Fruit fly (Drosophila melanogaster): ENCODE data around the gene CG8478.
A peak's percentile ranks its signal among the peaks of the same experiment; 100 is the strongest.

The CG8478 gene

dm6 chr3R:9767620-9768592, 4.5 kb downstream of the CG8478 start, which contains the start of gene Naa80 (continued):
- TF ChIP-seq Fer2 (tag; optimal IDR thresholded peaks at IDR 0.05) = peak; percentile 8
- peak; percentile 35; the same call in 1 of the 2 replicates for TF ChIP-seq CG14441 (GFP tag; IDR thresholded peaks at IDR 0.05)
- peak; percentile 25 for TF ChIP-seq ash1 (GFP tag; optimal IDR thresholded peaks at IDR 0.05)
- peak; percentile 54 for TF ChIP-seq CG13287 (GFP tag; IDR thresholded peaks at IDR 0.05; ENCODE audit: partially characterized antibody)
- peak; percentile 7 for TF ChIP-seq CG7928 (GFP tag; optimal IDR thresholded peaks at IDR 0.05)
- peak; percentile 82 for TF ChIP-seq CG17912 (GFP tag; optimal IDR thresholded peaks at IDR 0.05)
- peak; percentile 11; the same call in 1 of the 2 replicates for TF ChIP-seq CG10321 (GFP tag; IDR thresholded peaks at IDR 0.05)
- TF ChIP-seq B-H1 (GFP tag; IDR thresholded peaks at IDR 0.05) = no peak
- no peak for TF ChIP-seq CG7745 (tag; optimal IDR thresholded peaks at IDR 0.05)
- TF ChIP-seq Vsx1 (GFP tag; optimal IDR thresholded peaks at IDR 0.05) = no peak
- TF ChIP-seq CG17802 (tag; optimal IDR thresholded peaks at IDR 0.05) = peak; percentile 33
- 0 out of 2 replicates have a peak, but pooled peaks have one; percentile 33 for TF ChIP-seq seq (GFP tag; IDR thresholded peaks at IDR 0.05)
- TF ChIP-seq gro (GFP tag; optimal IDR thresholded peaks at IDR 0.05) = peak; percentile 90
- peak; percentile 25 for TF ChIP-seq D19A (tag; optimal IDR thresholded peaks at IDR 0.05)
- peak; percentile 10 for TF ChIP-seq grn (GFP tag; optimal IDR thresholded peaks at IDR 0.05)
- peak; percentile 77 for TF ChIP-seq CG8944 (GFP tag; optimal IDR thresholded peaks at IDR 0.05)
- peak; percentile 38 for TF ChIP-seq da (GFP tag; optimal IDR thresholded peaks at IDR 0.05)
- no peak for TF ChIP-seq fd64A (GFP tag; optimal IDR thresholded peaks at IDR 0.05)
- no peak for TF ChIP-seq tap (tag; optimal IDR thresholded peaks at IDR 0.05)
- peak; percentile 81 for TF ChIP-seq hkb (optimal IDR thresholded peaks at IDR 0.05)
- peak; percentile 37; the same call in 1 of the 2 replicates for TF ChIP-seq hkb (GFP tag; IDR thresholded peaks at IDR 0.05)
- no peak for TF ChIP-seq Dfd (GFP tag; optimal IDR thresholded peaks at IDR 0.05)
- peak; percentile 83 for TF ChIP-seq CG15514 (GFP tag; optimal IDR thresholded peaks at IDR 0.05)
- peak; percentile 58 for TF ChIP-seq tup (GFP tag; optimal IDR thresholded peaks at IDR 0.05)
- peak; percentile 8 for TF ChIP-seq D19B (GFP tag; optimal IDR thresholded peaks at IDR 0.05)
- TF ChIP-seq tgo (GFP tag; IDR thresholded peaks at IDR 0.05) = peak; percentile 18; the same call in 1 of the 3 replicates
- peak; percentile 22 for TF ChIP-seq crc (GFP tag; optimal IDR thresholded peaks at IDR 0.05)
- TF ChIP-seq chinmo (GFP tag; IDR thresholded peaks at IDR 0.05; ENCODE audit: partially characterized antibody) = 0 out of 4 replicates have a peak, but pooled peaks have one; percentile 22
- peak; percentile 98 for TF ChIP-seq CG4617 (GFP tag; optimal IDR thresholded peaks at IDR 0.05; ENCODE audit: borderline replicate concordance)
- TF ChIP-seq cg (GFP tag; optimal IDR thresholded peaks at IDR 0.05) = peak; percentile 51
- no peak for TF ChIP-seq hbn (GFP tag; IDR thresholded peaks at IDR 0.05; ENCODE audit: partially characterized antibody)
- TF ChIP-seq Dek (tag; optimal IDR thresholded peaks at IDR 0.05) = peak; percentile 34
- TF ChIP-seq HHEX (GFP tag; optimal IDR thresholded peaks at IDR 0.05) = peak; percentile 66
- TF ChIP-seq ranshi (GFP tag; IDR thresholded peaks at IDR 0.05) = peak; percentile 54; the same call in 1 of the 2 replicates
- peak; percentile 13 for TF ChIP-seq CG14965 (GFP tag; optimal IDR thresholded peaks at IDR 0.05; ENCODE audit: borderline replicate concordance)
- TF ChIP-seq trem (tag; optimal IDR thresholded peaks at IDR 0.05) = peak; percentile 88
- no peak for TF ChIP-seq CG10462 (GFP tag; optimal IDR thresholded peaks at IDR 0.05)
- no peak for TF ChIP-seq dati (GFP tag; IDR thresholded peaks at IDR 0.05)
- TF ChIP-seq CG8290 (GFP tag; optimal IDR thresholded peaks at IDR 0.05) = peak; percentile 40
- TF ChIP-seq CG8290 (tag; optimal IDR thresholded peaks at IDR 0.05) = peak in 1 of 2 experiments; percentile 90
- TF ChIP-seq dm (GFP tag; optimal IDR thresholded peaks at IDR 0.05) = peak; percentile 67
- TF ChIP-seq CG6654 (GFP tag; optimal IDR thresholded peaks at IDR 0.05) = no peak
- no peak for TF ChIP-seq Blimp-1 (GFP tag; optimal IDR thresholded peaks at IDR 0.05)
- no peak for TF ChIP-seq Sry-β (GFP tag; optimal IDR thresholded peaks at IDR 0.05)
- no peak for TF ChIP-seq stc (GFP tag; IDR thresholded peaks at IDR 0.05)
- TF ChIP-seq esg (GFP tag; conservative IDR thresholded peaks at IDR 0.05) = no peak
- peak; percentile 77 for TF ChIP-seq vfl (GFP tag; optimal IDR thresholded peaks at IDR 0.05)
- TF ChIP-seq slbo (GFP tag; IDR thresholded peaks at IDR 0.05) = peak; percentile 88

Data from whole organism, embryonic.